Fruit fly (Drosophila melanogaster) Kc167 (cell line): Measurements from ENCODE around the gene Atpalpha.

ENCODE experiments used
- Myc ChIP-seq: fragments of >200 bp; optimal IDR thresholded peaks from 2 replicates; lab custom pipeline; 2017; ENCODE audit warnings: missing external identifiers
- h ChIP-seq: fragments of >200 bp; optimal IDR thresholded peaks from 3 replicates; lab custom pipeline; 2018; ENCODE audit warnings: missing external identifiers

dm6 chr3R:21015636-21016035 lies 67.1 kb downstream of the Atpalpha start, which contains the start of gene CG5697:
- TF ChIP-seq Myc (lab: Kevin White, UChicago): no peak
- no peak for TF ChIP-seq h (lab: Kevin White, UChicago)
